Worm (Caenorhabditis elegans): ENCODE measurements around the gene copg-1.

- TF ChIP-seq nhr-11 (tag; optimal IDR thresholded peaks at IDR 0.05): no peak
- TF ChIP-seq C08G9.2 (tag; optimal IDR thresholded peaks at IDR 0.05): no peak
- TF ChIP-seq unc-55 (GFP tag; optimal IDR thresholded peaks at IDR 0.05): no peak
- no peak for TF ChIP-seq npax-4 (tag; optimal IDR thresholded peaks at IDR 0.05)
- TF ChIP-seq pqm-1 (tag; optimal IDR thresholded peaks at IDR 0.05): no peak
- TF ChIP-seq madf-2 (tag; optimal IDR thresholded peaks at IDR 0.05): no peak
- TF ChIP-seq zip-5 (tag; optimal IDR thresholded peaks at IDR 0.05): no peak
- TF ChIP-seq T23F11.4 (GFP tag; optimal IDR thresholded peaks at IDR 0.05): no peak
- TF ChIP-seq syd-9 (tag; optimal IDR thresholded peaks at IDR 0.05): no peak
- TF ChIP-seq F13H6.1 (tag; optimal IDR thresholded peaks at IDR 0.05): no peak
Observed at ce11 chrIV:10155475-10155874, 3.7 kb downstream of the copg-1 start, which contains the start of gene ttr-54.
